Worm (Caenorhabditis elegans) whole organism, mixed stage, embryonic: ENCODE data around the gene Y45F3A.5.

ENCODE experiments used
- nhr-28 ChIP-seq: fragments of 150-350 bp; optimal IDR thresholded peaks from 2 replicates; lab custom pipeline; 2014; ENCODE audit warnings: missing biosample characterization, missing genetic modification characterization
- tbx-8 ChIP-seq: fragments of 200-800 bp; sonication (Bioruptor generic); optimal IDR thresholded peaks from 2 replicates; lab custom pipeline; 2018; ENCODE audit warnings: mild to moderate bottlenecking, missing genetic modification characterization, moderate library complexity, missing compliant biosample characterization
- unc-62 ChIP-seq: fragments of 150-350 bp; optimal IDR thresholded peaks from 2 replicates; lab custom pipeline; 2014; ENCODE audit warnings: missing biosample characterization, missing genetic modification reagents, missing genetic modification characterization
- ztf-11 ChIP-seq: fragments of 150-350 bp; optimal IDR thresholded peaks from 2 replicates; lab custom pipeline; 2014; ENCODE audit warnings: missing biosample characterization, missing genetic modification characterization

DNA sequence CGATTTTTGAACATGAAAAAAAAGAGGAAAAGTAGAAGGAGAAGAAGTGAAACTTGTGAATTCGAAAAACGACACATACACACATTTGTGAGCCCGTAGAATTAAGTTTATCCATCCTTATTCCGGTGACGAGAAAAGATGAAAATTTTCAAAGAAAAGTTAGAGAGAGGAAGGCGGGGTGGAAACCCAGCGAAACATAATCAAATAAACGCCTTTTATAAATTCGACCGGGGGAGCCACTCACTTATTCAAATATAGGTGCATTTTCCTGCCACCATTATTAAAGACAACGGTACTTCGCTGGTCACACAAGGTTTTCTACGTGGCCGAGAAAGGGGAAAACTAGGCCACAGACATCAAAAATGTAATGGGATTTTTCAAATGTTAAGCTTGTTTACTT, 2.7 kb downstream of the Y45F3A.5 start:
- TF ChIP-seq unc-62 (no peak), ztf-11 (tag; lab: Kevin White, UChicago) (no peak), nhr-28 (no peak), tbx-8 (GFP tag; lab: Kevin White, UChicago) (no peak)
